Worm (Caenorhabditis elegans): ENCODE data around the gene nspb-11.

The nspb-11 gene

ce11 chrII:12880406-12880805 lies 26.8 kb upstream of the nspb-11 start, which contains the start of gene F35C5.1:
Gene F35C5.1, plus strand, starts transcription at chrII:12880804.
- TF ChIP-seq ceh-31 (tag; optimal IDR thresholded peaks at IDR 0.05) (no peak), odd-2 (tag; optimal IDR thresholded peaks at IDR 0.05) (no peak), gmeb-2 (tag; optimal IDR thresholded peaks at IDR 0.05) (no peak), T23F11.4 (GFP tag; optimal IDR thresholded peaks at IDR 0.05) (no peak), lim-6 (tag; optimal IDR thresholded peaks at IDR 0.05) (no peak), fax-1 (tag; optimal IDR thresholded peaks at IDR 0.05) (no peak), ceh-22 (tag; optimal IDR thresholded peaks at IDR 0.05) (no peak), nhr-232 (tag; optimal IDR thresholded peaks at IDR 0.05) (no peak), C38D4.7 (GFP tag; optimal IDR thresholded peaks at IDR 0.05) (no peak)

DNA sequence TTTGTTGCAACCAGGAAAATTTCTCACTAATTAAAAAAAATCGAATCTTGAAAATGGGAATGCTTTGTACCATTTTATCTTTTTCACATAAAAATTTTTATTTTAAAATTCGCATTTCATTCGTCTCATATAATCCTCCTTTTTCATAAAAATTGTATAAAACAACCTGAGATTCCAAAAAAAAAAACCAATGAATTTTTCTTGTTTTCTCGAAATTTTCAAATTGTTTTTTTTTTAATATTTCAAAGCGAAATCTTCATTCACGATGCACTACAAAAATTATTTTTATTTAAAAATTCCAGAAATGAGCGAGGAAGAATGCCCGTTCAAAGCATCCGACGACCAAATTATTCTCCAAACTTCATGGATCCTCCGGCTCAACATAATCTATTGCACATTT lies 22.2 kb upstream of the nspb-11 start, which contains the start of gene sra-14:
TSS of gene sra-14 (plus strand) at position 301 of the 400 bp plus-strand sequence.
- no peak for TF ChIP-seq hlh-8 (tag; optimal IDR thresholded peaks at IDR 0.05)
- no peak for TF ChIP-seq che-1 (tag; optimal IDR thresholded peaks at IDR 0.05)
- TF ChIP-seq pat-9 (tag; optimal IDR thresholded peaks at IDR 0.05), result no peak
- no peak for TF ChIP-seq K09A11.1 (tag; optimal IDR thresholded peaks at IDR 0.05; ENCODE audit: insufficient read depth)
- no peak for TF ChIP-seq ztf-16 (tag; optimal IDR thresholded peaks at IDR 0.05)
- no peak for TF ChIP-seq lim-6 (tag; optimal IDR thresholded peaks at IDR 0.05)
- TF ChIP-seq tbx-2 (tag; optimal IDR thresholded peaks at IDR 0.05), result no peak
- TF ChIP-seq unc-42 (tag; optimal IDR thresholded peaks at IDR 0.05), result no peak

ce11 chrII:12888471-12888870 lies 18.7 kb upstream of the nspb-11 start, which contains the start of gene F35C5.3:
Gene F35C5.3, plus strand, starts transcription at chrII:12888771.
- no peak for TF ChIP-seq ttx-3 (tag; optimal IDR thresholded peaks at IDR 0.05)
- no peak for TF ChIP-seq ceh-45 (GFP tag; IDR thresholded peaks at IDR 0.05)
- no peak for TF ChIP-seq zip-5 (tag; optimal IDR thresholded peaks at IDR 0.05)
- TF ChIP-seq unc-86 (tag; optimal IDR thresholded peaks at IDR 0.05), result no peak
- no peak for TF ChIP-seq nhr-11 (tag; optimal IDR thresholded peaks at IDR 0.05)
- no peak for TF ChIP-seq C38D4.7 (GFP tag; optimal IDR thresholded peaks at IDR 0.05)
- no peak for TF ChIP-seq eyg-1 (tag; optimal IDR thresholded peaks at IDR 0.05)
- TF ChIP-seq ceh-34 (tag; optimal IDR thresholded peaks at IDR 0.05), result no peak
- no peak for TF ChIP-seq fkh-6 (tag; optimal IDR thresholded peaks at IDR 0.05)
- TF ChIP-seq dmd-4 (tag; optimal IDR thresholded peaks at IDR 0.05; ENCODE audit: borderline replicate concordance), result no peak
- no peak for TF ChIP-seq pha-4 (tag; optimal IDR thresholded peaks at IDR 0.05)
- TF ChIP-seq ahr-1 (tag; optimal IDR thresholded peaks at IDR 0.05), result no peak

ce11 chrII:12892407-12892806 lies 14.8 kb upstream of the nspb-11 start:
- no peak for TF ChIP-seq ets-4 (tag; optimal IDR thresholded peaks at IDR 0.05)
- TF ChIP-seq dmd-4 (tag; optimal IDR thresholded peaks at IDR 0.05; ENCODE audit: borderline replicate concordance), result no peak
- TF ChIP-seq unc-55 (GFP tag; optimal IDR thresholded peaks at IDR 0.05), result no peak
- no peak for TF ChIP-seq mec-3 (tag; optimal IDR thresholded peaks at IDR 0.05; ENCODE audit: borderline replicate concordance)
- no peak for TF ChIP-seq hlh-30 (tag; optimal IDR thresholded peaks at IDR 0.05; ENCODE audit: insufficient read depth)
- TF ChIP-seq ceh-6 (GFP tag; optimal IDR thresholded peaks at IDR 0.05), result no peak
- no peak for TF ChIP-seq ceh-18 (tag; optimal IDR thresholded peaks at IDR 0.05)
- no peak for TF ChIP-seq hlh-15 (tag; optimal IDR thresholded peaks at IDR 0.05)
- TF ChIP-seq dve-1 (tag; optimal IDR thresholded peaks at IDR 0.05), result no peak
- TF ChIP-seq tbx-7 (tag; optimal IDR thresholded peaks at IDR 0.05), result no peak
- TF ChIP-seq unc-3 (GFP tag; conservative IDR thresholded peaks at IDR 0.05), result no peak
- no peak for TF ChIP-seq unc-3 (tag; optimal IDR thresholded peaks at IDR 0.05)
- TF ChIP-seq odd-2 (tag; optimal IDR thresholded peaks at IDR 0.05), result no peak
- no peak for TF ChIP-seq Y22D7AL.16 (tag; optimal IDR thresholded peaks at IDR 0.05)
- no peak for TF ChIP-seq ceh-30 (tag; optimal IDR thresholded peaks at IDR 0.05)
- TF ChIP-seq ttx-3 (tag; optimal IDR thresholded peaks at IDR 0.05), result no peak
- TF ChIP-seq pha-4 (tag; optimal IDR thresholded peaks at IDR 0.05), result no peak
- no peak for TF ChIP-seq elt-2 (tag; optimal IDR thresholded peaks at IDR 0.05)
- TF ChIP-seq sdc-2 (tag; optimal IDR thresholded peaks at IDR 0.05), result no peak
